Fruit fly (Drosophila melanogaster) whole organism, embryonic: ENCODE measurements around the gene Ccp84Ac.

Source experiments
- Abd-B ChIP-seq: fragments of 200-800 bp; sonication (Bioruptor generic); optimal IDR thresholded peaks from 2 replicates; lab custom pipeline; 2018; ENCODE audit warnings: missing biosample characterization, mild to moderate bottlenecking, missing genetic modification characterization, moderate library complexity
- CG10147 ChIP-seq: fragments of 200-800 bp; sonication (Bioruptor generic); optimal IDR thresholded peaks from 2 replicates; lab custom pipeline; 2019; ENCODE audit warnings: missing biosample characterization, mild to moderate bottlenecking, missing genetic modification characterization, moderate library complexity
- CG12744 ChIP-seq: fragments of 200-800 bp; sonication (Bioruptor generic); optimal IDR thresholded peaks from 2 replicates; lab custom pipeline; 2016; ENCODE audit warnings: missing biosample characterization, missing genetic modification characterization
- CG13123 ChIP-seq: fragments of 200-800 bp; sonication (Bioruptor generic); optimal IDR thresholded peaks from 2 replicates; lab custom pipeline; 2016; ENCODE audit warnings: missing biosample characterization, missing genetic modification characterization
- CG14441 ChIP-seq: fragments of 200-800 bp; sonication (Bioruptor generic); IDR thresholded peaks from 2 replicates; pipeline ENCODE4 v1.3.6; 2022; ENCODE audit warnings: missing biosample characterization, missing genetic modification characterization
- CG14965 ChIP-seq: fragments of 200-800 bp; sonication (Bioruptor generic); optimal IDR thresholded peaks from 2 replicates; lab custom pipeline; 2016; ENCODE audit warnings: missing biosample characterization, missing genetic modification characterization, borderline replicate concordance
- CG16815 ChIP-seq: fragments of 200-800 bp; sonication (Bioruptor generic); optimal IDR thresholded peaks from 3 replicates; lab custom pipeline; 2017; ENCODE audit warnings: missing biosample characterization, mild to moderate bottlenecking, missing genetic modification characterization
- CG17328 ChIP-seq: fragments of 200-800 bp; sonication (Bioruptor generic); IDR thresholded peaks from 2 replicates; pipeline ENCODE4 v1.3.6; 2022; ENCODE audit warnings: missing biosample characterization, missing genetic modification characterization
- CG1832 ChIP-seq: fragments of 200-800 bp; sonication (Bioruptor generic); optimal IDR thresholded peaks from 2 replicates; lab custom pipeline; 2017; ENCODE audit warnings: missing biosample characterization, mild to moderate bottlenecking, missing genetic modification characterization, inconsistent platforms
- CG2889 ChIP-seq: fragments of 200-800 bp; sonication (Bioruptor generic); IDR thresholded peaks from 3 replicates; pipeline ENCODE4 v1.3.6; 2022; ENCODE audit warnings: missing biosample characterization, missing genetic modification characterization
- CG3065 ChIP-seq: fragments of 200-800 bp; sonication (Bioruptor generic); optimal IDR thresholded peaks from 2 replicates; lab custom pipeline; 2016; ENCODE audit warnings: missing biosample characterization, missing genetic modification characterization
- CG33213 ChIP-seq: fragments of 200-800 bp; sonication (Bioruptor generic); optimal IDR thresholded peaks from 3 replicates; lab custom pipeline; 2016; ENCODE audit warnings: missing biosample characterization, missing genetic modification characterization
- CG4617 ChIP-seq: fragments of 200-800 bp; sonication (Bioruptor generic); optimal IDR thresholded peaks from 3 replicates; lab custom pipeline; 2016; ENCODE audit warnings: missing biosample characterization, missing genetic modification characterization, borderline replicate concordance
- CG5245 ChIP-seq: fragments of 200-800 bp; sonication (Bioruptor generic); optimal IDR thresholded peaks from 3 replicates; lab custom pipeline; 2016; ENCODE audit warnings: missing biosample characterization, missing genetic modification characterization
- CG6813 ChIP-seq: fragments of 200-800 bp; sonication (Bioruptor generic); optimal IDR thresholded peaks from 2 replicates; lab custom pipeline; 2017; ENCODE audit warnings: missing biosample characterization, missing genetic modification characterization, mild to moderate bottlenecking, moderate library complexity, missing genetic modification reagents
- CG7372 ChIP-seq: fragments of 200-800 bp; sonication (Bioruptor generic); IDR thresholded peaks from 2 replicates; pipeline ENCODE4 v1.3.6; 2022; ENCODE audit warnings: missing biosample characterization, missing genetic modification characterization
- CG7839 ChIP-seq: fragments of 200-800 bp; sonication (Bioruptor generic); optimal IDR thresholded peaks from 3 replicates; lab custom pipeline; 2018; ENCODE audit warnings: missing biosample characterization, mild to moderate bottlenecking, missing genetic modification characterization, moderate library complexity
- CG7963 ChIP-seq: fragments of 200-800 bp; sonication (Bioruptor generic); IDR thresholded peaks from 3 replicates; pipeline ENCODE4 v1.3.6; 2022; ENCODE audit warnings: missing biosample characterization, missing genetic modification characterization; ENCODE audit not compliant: partially characterized antibody
- CG7987 ChIP-seq: fragments of 200-800 bp; sonication (Bioruptor generic); optimal IDR thresholded peaks from 2 replicates; lab custom pipeline; 2018; ENCODE audit warnings: missing biosample characterization, mild to moderate bottlenecking, missing genetic modification characterization, moderate library complexity
- CG9437 ChIP-seq: fragments of 200-800 bp; sonication (Bioruptor generic); optimal IDR thresholded peaks from 2 replicates; lab custom pipeline; 2018; ENCODE audit warnings: missing biosample characterization, mild to moderate bottlenecking, missing genetic modification characterization
- CG9932 ChIP-seq: fragments of 200-800 bp; sonication (Bioruptor generic); IDR thresholded peaks from 2 replicates; pipeline ENCODE4 v1.3.6; 2022; ENCODE audit warnings: missing biosample characterization, missing genetic modification characterization
- Dbx ChIP-seq: fragments of 200-800 bp; sonication (Bioruptor generic); IDR thresholded peaks from 3 replicates; pipeline ENCODE4 v1.3.6; 2022; ENCODE audit warnings: missing biosample characterization, missing genetic modification characterization
- Dek ChIP-seq: fragments of 200-800 bp; sonication (Bioruptor generic); optimal IDR thresholded peaks from 3 replicates; lab custom pipeline; 2019; ENCODE audit warnings: missing biosample characterization, mild to moderate bottlenecking, missing genetic modification characterization, moderate library complexity
- Ets65A ChIP-seq: fragments of 200-800 bp; sonication (Bioruptor generic); peaks from one replicate; lab custom pipeline; 2016; ENCODE audit warnings: missing biosample characterization, missing genetic modification characterization
- HLH4C ChIP-seq: fragments of 200-800 bp; sonication (Bioruptor generic); IDR thresholded peaks from 3 replicates; pipeline ENCODE4 v1.3.6; 2022; ENCODE audit warnings: missing biosample characterization, missing genetic modification characterization; ENCODE audit not compliant: partially characterized antibody
- HmgD ChIP-seq: fragments of 200-800 bp; sonication (Bioruptor generic); optimal IDR thresholded peaks from 3 replicates; lab custom pipeline; 2016; ENCODE audit warnings: missing biosample characterization, missing genetic modification characterization
- Lim3 ChIP-seq: fragments of 200-800 bp; sonication (Bioruptor generic); IDR thresholded peaks from 2 replicates; pipeline ENCODE4 v1.3.6; 2022; ENCODE audit warnings: missing biosample characterization, missing genetic modification characterization
- NC2β ChIP-seq: fragments of 200-800 bp; sonication (Bioruptor generic); optimal IDR thresholded peaks from 2 replicates; lab custom pipeline; 2016; ENCODE audit warnings: missing biosample characterization, missing genetic modification characterization
- Poxn ChIP-seq: fragments of 200-800 bp; sonication (Bioruptor generic); IDR thresholded peaks from 2 replicates; pipeline ENCODE4 v1.3.6; 2022; ENCODE audit warnings: missing biosample characterization, missing genetic modification characterization
- Ssrp ChIP-seq: fragments of 200-800 bp; sonication (Bioruptor generic); optimal IDR thresholded peaks from 2 replicates; lab custom pipeline; 2018; ENCODE audit warnings: missing biosample characterization, mild to moderate bottlenecking, missing genetic modification characterization, moderate library complexity
- ac ChIP-seq: fragments of 200-800 bp; sonication (Bioruptor generic); optimal IDR thresholded peaks from 3 replicates; lab custom pipeline; 2017; ENCODE audit warnings: missing biosample characterization, mild to moderate bottlenecking, missing genetic modification characterization
- amos ChIP-seq: fragments of 200-800 bp; sonication (Bioruptor generic); IDR thresholded peaks from 2 replicates; pipeline ENCODE4 v1.3.6; 2022; ENCODE audit warnings: missing biosample characterization, missing genetic modification characterization; ENCODE audit not compliant: partially characterized antibody
- bbx ChIP-seq: fragments of 200-800 bp; sonication (Bioruptor generic); IDR thresholded peaks from 2 replicates; pipeline ENCODE4 v1.3.6; 2022; ENCODE audit warnings: missing biosample characterization, missing genetic modification characterization; ENCODE audit not compliant: partially characterized antibody
- crc ChIP-seq: fragments of 200-800 bp; sonication (Bioruptor generic); optimal IDR thresholded peaks from 2 replicates; lab custom pipeline; 2016; ENCODE audit warnings: missing biosample characterization, missing genetic modification characterization
- crol ChIP-seq: fragments of 200-800 bp; sonication (Bioruptor generic); IDR thresholded peaks from 2 replicates; pipeline ENCODE4 v1.3.6; 2022; ENCODE audit warnings: missing biosample characterization, missing genetic modification characterization
- dmrt11E ChIP-seq: fragments of 200-800 bp; sonication (Bioruptor generic); optimal IDR thresholded peaks from 3 replicates; lab custom pipeline; 2018; ENCODE audit warnings: missing biosample characterization, mild to moderate bottlenecking, missing genetic modification characterization, moderate library complexity
- eyg ChIP-seq: fragments of 200-800 bp; sonication (Bioruptor generic); optimal IDR thresholded peaks from 3 replicates; lab custom pipeline; 2016; ENCODE audit warnings: missing biosample characterization, missing genetic modification characterization
- fru ChIP-seq: fragments of >200 bp; optimal IDR thresholded peaks from 2 replicates; lab custom pipeline; 2017
- grau ChIP-seq: fragments of 200-800 bp; optimal IDR thresholded peaks from 3 replicates; lab custom pipeline; 2019; ENCODE audit warnings: missing biosample characterization, mild to moderate bottlenecking, missing genetic modification characterization, moderate library complexity
- grn ChIP-seq: fragments of 200-800 bp; sonication (Bioruptor generic); optimal IDR thresholded peaks from 3 replicates; lab custom pipeline; 2017; ENCODE audit warnings: missing biosample characterization, missing genetic modification characterization
- insv ChIP-seq, 2 experiments: fragments of 200-800 bp; sonication (Bioruptor generic); optimal IDR thresholded peaks; 3 replicates each; lab custom pipeline; 2016 to 2018; ENCODE audit warnings: missing biosample characterization in 2 of 2, missing genetic modification characterization in 2 of 2
- jing ChIP-seq: fragments of 200-800 bp; sonication (Bioruptor generic); optimal IDR thresholded peaks from 2 replicates; lab custom pipeline; 2018; ENCODE audit warnings: missing biosample characterization, mild to moderate bottlenecking, missing genetic modification characterization
- kah ChIP-seq: fragments of 200-800 bp; sonication (Bioruptor generic); optimal IDR thresholded peaks from 2 replicates; lab custom pipeline; 2018; ENCODE audit warnings: missing biosample characterization, mild to moderate bottlenecking, missing genetic modification characterization
- p53 ChIP-seq: fragments of 200-800 bp; sonication (Bioruptor generic); optimal IDR thresholded peaks from 2 replicates; lab custom pipeline; 2016; ENCODE audit warnings: missing biosample characterization, missing genetic modification characterization
- pho ChIP-seq: fragments of 200-800 bp; sonication (Bioruptor generic); optimal IDR thresholded peaks from 2 replicates; lab custom pipeline; 2016; ENCODE audit warnings: missing biosample characterization, missing genetic modification characterization
- prd ChIP-seq, 3 experiments: fragments of >200 bp in 2 of 3; fragments of 200-800 bp in 1 of 3; sonication (Bioruptor generic) in 1 of 3; optimal IDR thresholded peaks in 2 of 3; IDR thresholded peaks in 1 of 3; 2 replicates in 2 of 3; 3 replicates in 1 of 3; pipeline versions ENCODE4 v1.3.6 to Lab custom; 2017 to 2022; ENCODE audit warnings: missing biosample characterization in 1 of 3, missing genetic modification characterization in 1 of 3
- sc ChIP-seq, 3 experiments: fragments of >200 bp in 2 of 3; fragments of 200-800 bp in 1 of 3; sonication (Bioruptor generic) in 1 of 3; optimal IDR thresholded peaks; 2 replicates in 2 of 3; 3 replicates in 1 of 3; lab custom pipeline; 2017; ENCODE audit warnings: mild to moderate bottlenecking in 1 of 3, missing biosample characterization in 1 of 3, missing genetic modification characterization in 1 of 3, missing genetic modification reagents in 1 of 3
- sd ChIP-seq: fragments of 200-800 bp; sonication (Bioruptor generic); optimal IDR thresholded peaks from 3 replicates; lab custom pipeline; 2018; ENCODE audit warnings: missing biosample characterization, mild to moderate bottlenecking, missing genetic modification characterization, moderate library complexity
- sima ChIP-seq: fragments of 200-800 bp; sonication (Bioruptor generic); optimal IDR thresholded peaks from 2 replicates; lab custom pipeline; 2016; ENCODE audit warnings: missing biosample characterization, missing genetic modification characterization
- sob ChIP-seq: fragments of 200-800 bp; sonication (Bioruptor generic); IDR thresholded peaks from 2 replicates; pipeline ENCODE4 v1.3.6; 2022; ENCODE audit warnings: missing biosample characterization, missing genetic modification characterization
- tio ChIP-seq: fragments of 200-800 bp; sonication (Bioruptor generic); optimal IDR thresholded peaks from 2 replicates; lab custom pipeline; 2017; ENCODE audit warnings: missing biosample characterization, missing genetic modification characterization, inconsistent platforms

Gene Ccp84Ac

dm6 chr3R:6678480-6678879 is 17.6 kb downstream of the Ccp84Ac start, which contains the start of gene lab (continued):
- TF ChIP-seq crc (GFP tag; lab: Kevin White, UChicago) = no peak
- TF ChIP-seq CG9437 (GFP tag; lab: Kevin White, UChicago) = no peak
- no peak for TF ChIP-seq tio (GFP tag; lab: Kevin White, UChicago)
- TF ChIP-seq amos (GFP tag; lab: Robert Waterston, UW) = no peak; the same call in 1 of the 2 replicates
- no peak for TF ChIP-seq CG33213 (GFP tag; lab: Kevin White, UChicago)
- TF ChIP-seq Dek (tag; lab: Kevin White, UChicago) = no peak
- no peak for TF ChIP-seq insv (GFP tag; optimal IDR thresholded peaks at IDR 0.05; lab: Kevin White, UChicago)
- TF ChIP-seq eyg (GFP tag; lab: Kevin White, UChicago) = no peak
- TF ChIP-seq CG7839 (tag; lab: Kevin White, UChicago) = no peak
- no peak for TF ChIP-seq kah (GFP tag; lab: Kevin White, UChicago)
- TF ChIP-seq CG16815 (GFP tag; lab: Kevin White, UChicago) = no peak
- no peak for TF ChIP-seq CG7987 (GFP tag; lab: Kevin White, UChicago)
- TF ChIP-seq CG4617 = no peak
- TF ChIP-seq Lim3 (GFP tag; lab: Robert Waterston, UW) = no peak
- TF ChIP-seq CG10147 (GFP tag; lab: Kevin White, UChicago) = no peak
- no peak for TF ChIP-seq HLH4C (GFP tag; lab: Robert Waterston, UW)
- TF ChIP-seq fru (lab: Kevin White, UChicago) = no peak
- peak; percentile 55 for TF ChIP-seq CG3065 (GFP tag; lab: Kevin White, UChicago)
- TF ChIP-seq CG12744 (GFP tag; lab: Kevin White, UChicago) = no peak
- TF ChIP-seq sc (optimal IDR thresholded peaks at IDR 0.05; lab: Kevin White, UChicago) = no peak
- TF ChIP-seq sc (GFP tag; optimal IDR thresholded peaks at IDR 0.05; lab: Kevin White, UChicago) = no peak
- TF ChIP-seq pho = no peak
- TF ChIP-seq grau (tag; lab: Kevin White, UChicago) = no peak
- TF ChIP-seq CG7372 = no peak
- TF ChIP-seq crol = peak; percentile 50
- TF ChIP-seq CG2889 (GFP tag; lab: Robert Waterston, UW) = no peak
- TF ChIP-seq Dbx = no peak
- no peak for TF ChIP-seq CG5245
- no peak for TF ChIP-seq sd (tag; lab: Kevin White, UChicago)
- TF ChIP-seq bbx (GFP tag; lab: Robert Waterston, UW) = 0 out of 2 replicates have a peak, but pooled peaks have one; percentile 15
- TF ChIP-seq Poxn (GFP tag; lab: Robert Waterston, UW) = no peak
- TF ChIP-seq Ets65A = no peak
- TF ChIP-seq CG9932 (GFP tag; lab: Robert Waterston, UW) = no peak
- no peak for TF ChIP-seq HmgD (GFP tag; lab: Kevin White, UChicago)
- no peak for TF ChIP-seq sob
- TF ChIP-seq CG1832 = peak; percentile 97
- no peak for TF ChIP-seq CG6813 (GFP tag; lab: Kevin White, UChicago)
- TF ChIP-seq CG17328 (GFP tag; lab: Robert Waterston, UW) = no peak
- TF ChIP-seq CG13123 (GFP tag; lab: Kevin White, UChicago) = no peak
- TF ChIP-seq dmrt11E (tag; lab: Kevin White, UChicago) = no peak
- TF ChIP-seq Ssrp (tag; lab: Kevin White, UChicago) = no peak
- no peak for TF ChIP-seq CG14965 (GFP tag; lab: Kevin White, UChicago)
- TF ChIP-seq jing = peak; percentile 14
- TF ChIP-seq CG14441 (GFP tag; lab: Robert Waterston, UW) = no peak
- TF ChIP-seq prd (optimal IDR thresholded peaks at IDR 0.05; lab: Kevin White, UChicago) = no peak
- no peak for TF ChIP-seq prd (GFP tag; IDR thresholded peaks at IDR 0.05; lab: Robert Waterston, UW)
- no peak for TF ChIP-seq NC2β (GFP tag; lab: Kevin White, UChicago)
- TF ChIP-seq CG7963 (GFP tag; lab: Robert Waterston, UW) = no peak
- TF ChIP-seq p53 (GFP tag; lab: Kevin White, UChicago) = no peak
- no peak for TF ChIP-seq Abd-B (GFP tag; lab: Kevin White, UChicago)
- TF ChIP-seq sima (GFP tag; lab: Kevin White, UChicago) = no peak
- no peak for TF ChIP-seq ac (GFP tag; lab: Kevin White, UChicago)
- peak; percentile 28 for TF ChIP-seq grn
